Worm (Caenorhabditis elegans) whole organism, mixed stage, embryonic: ENCODE data around the gene Y17D7B.2.

Source experiments
- M03D4.4 ChIP-seq: sonication (generic microtip); optimal IDR thresholded peaks from 2 replicates; lab custom pipeline; 2017; ENCODE audit warnings: mild to moderate bottlenecking, missing genetic modification characterization, missing compliant biosample characterization
- bed-3 ChIP-seq: fragments of 200-800 bp; sonication (Bioruptor generic); optimal IDR thresholded peaks from 3 replicates; lab custom pipeline; 2018; ENCODE audit warnings: mild to moderate bottlenecking, missing genetic modification characterization, moderate library complexity, missing compliant biosample characterization
- blmp-1 ChIP-seq: fragments of 150-350 bp; optimal IDR thresholded peaks from 2 replicates; lab custom pipeline; 2014; ENCODE audit warnings: missing biosample characterization, missing genetic modification characterization
- ceh-39 ChIP-seq: fragments of 150-350 bp; optimal IDR thresholded peaks from 2 replicates; lab custom pipeline; 2014; ENCODE audit warnings: missing biosample characterization, missing genetic modification characterization
- ceh-83 ChIP-seq: fragments of 200-800 bp; sonication (Bioruptor generic); optimal IDR thresholded peaks from 2 replicates; lab custom pipeline; 2018; ENCODE audit warnings: mild to moderate bottlenecking, missing genetic modification characterization, missing compliant biosample characterization
- ces-1 ChIP-seq: fragments of 150-350 bp; optimal IDR thresholded peaks from 2 replicates; lab custom pipeline; 2014; ENCODE audit warnings: missing biosample characterization, missing genetic modification reagents, missing genetic modification characterization
- cnd-1 ChIP-seq: fragments of 200-800 bp; sonication (Bioruptor generic); optimal IDR thresholded peaks from 2 replicates; lab custom pipeline; 2018; ENCODE audit warnings: mild to moderate bottlenecking, missing genetic modification characterization, missing compliant biosample characterization
- drap-1 ChIP-seq: fragments of 200-800 bp; sonication (Bioruptor generic); optimal IDR thresholded peaks from 3 replicates; lab custom pipeline; 2018; ENCODE audit warnings: mild to moderate bottlenecking, missing genetic modification characterization, missing compliant biosample characterization
- flh-1 ChIP-seq: fragments of 200-800 bp; sonication (Bioruptor generic); optimal IDR thresholded peaks from 2 replicates; lab custom pipeline; 2018; ENCODE audit warnings: mild to moderate bottlenecking, missing genetic modification characterization, moderate library complexity, missing compliant biosample characterization
- ham-2 ChIP-seq: fragments of 200-800 bp; sonication (Bioruptor generic); optimal IDR thresholded peaks from 2 replicates; lab custom pipeline; 2018; ENCODE audit warnings: mild to moderate bottlenecking, missing genetic modification characterization, missing compliant biosample characterization
- hlh-1 ChIP-seq: fragments of 150-350 bp; optimal IDR thresholded peaks from 2 replicates; lab custom pipeline; 2014; ENCODE audit warnings: missing biosample characterization, missing genetic modification reagents, missing genetic modification characterization
- lin-13 ChIP-seq: fragments of 150-350 bp; optimal IDR thresholded peaks from 2 replicates; lab custom pipeline; 2014; ENCODE audit warnings: missing biosample characterization, missing genetic modification characterization
- lin-32 ChIP-seq: fragments of 200-800 bp; sonication (Bioruptor generic); optimal IDR thresholded peaks from 2 replicates; lab custom pipeline; 2018; ENCODE audit warnings: mild to moderate bottlenecking, missing genetic modification characterization, missing compliant biosample characterization
- lsy-2 ChIP-seq: fragments of 150-350 bp; optimal IDR thresholded peaks from 2 replicates; lab custom pipeline; 2014; ENCODE audit warnings: missing biosample characterization, missing genetic modification characterization
- mab-5 ChIP-seq: fragments of 150-350 bp; optimal IDR thresholded peaks from 2 replicates; lab custom pipeline; 2014; ENCODE audit warnings: missing biosample characterization, missing genetic modification characterization
- mep-1 ChIP-seq: fragments of 150-350 bp; optimal IDR thresholded peaks from 2 replicates; lab custom pipeline; 2017; ENCODE audit warnings: missing biosample characterization, missing genetic modification reagents, missing genetic modification characterization, inconsistent platforms
- mls-2 ChIP-seq: sonication (generic microtip); optimal IDR thresholded peaks from 2 replicates; lab custom pipeline; 2016; ENCODE audit warnings: mild to moderate bottlenecking, missing genetic modification characterization, moderate library complexity, missing compliant biosample characterization
- nhr-237 ChIP-seq: fragments of 150-350 bp; optimal IDR thresholded peaks from 2 replicates; lab custom pipeline; 2014; ENCODE audit warnings: missing biosample characterization, missing genetic modification characterization
- nhr-28 ChIP-seq: fragments of 150-350 bp; optimal IDR thresholded peaks from 2 replicates; lab custom pipeline; 2014; ENCODE audit warnings: missing biosample characterization, missing genetic modification characterization
- nhr-76 ChIP-seq: sonication (generic microtip); optimal IDR thresholded peaks from 2 replicates; lab custom pipeline; 2017; ENCODE audit warnings: missing biosample characterization, missing genetic modification characterization
- sem-2 ChIP-seq: fragments of 200-800 bp; sonication (Bioruptor generic); optimal IDR thresholded peaks from 2 replicates; lab custom pipeline; 2018; ENCODE audit warnings: mild to moderate bottlenecking, missing genetic modification characterization, missing compliant biosample characterization
- snpc-4 ChIP-seq: fragments of 150-350 bp; optimal IDR thresholded peaks from 2 replicates; lab custom pipeline; 2014; ENCODE audit warnings: missing biosample characterization, missing genetic modification characterization
- sptf-1 ChIP-seq: sonication (generic microtip); optimal IDR thresholded peaks from 2 replicates; lab custom pipeline; 2017; ENCODE audit warnings: mild to moderate bottlenecking, missing genetic modification characterization, moderate library complexity, missing compliant biosample characterization
- tbx-8 ChIP-seq: fragments of 200-800 bp; sonication (Bioruptor generic); optimal IDR thresholded peaks from 2 replicates; lab custom pipeline; 2018; ENCODE audit warnings: mild to moderate bottlenecking, missing genetic modification characterization, moderate library complexity, missing compliant biosample characterization
- unc-39 ChIP-seq: fragments of 150-350 bp; optimal IDR thresholded peaks from 2 replicates; lab custom pipeline; 2014; ENCODE audit warnings: missing biosample characterization, missing genetic modification characterization
- unc-62 ChIP-seq: fragments of 150-350 bp; optimal IDR thresholded peaks from 2 replicates; lab custom pipeline; 2014; ENCODE audit warnings: missing biosample characterization, missing genetic modification reagents, missing genetic modification characterization
- zip-8 ChIP-seq: fragments of 150-350 bp; optimal IDR thresholded peaks from 2 replicates; lab custom pipeline; 2014; ENCODE audit warnings: missing biosample characterization, missing genetic modification characterization

Gene Y17D7B.2

DNA sequence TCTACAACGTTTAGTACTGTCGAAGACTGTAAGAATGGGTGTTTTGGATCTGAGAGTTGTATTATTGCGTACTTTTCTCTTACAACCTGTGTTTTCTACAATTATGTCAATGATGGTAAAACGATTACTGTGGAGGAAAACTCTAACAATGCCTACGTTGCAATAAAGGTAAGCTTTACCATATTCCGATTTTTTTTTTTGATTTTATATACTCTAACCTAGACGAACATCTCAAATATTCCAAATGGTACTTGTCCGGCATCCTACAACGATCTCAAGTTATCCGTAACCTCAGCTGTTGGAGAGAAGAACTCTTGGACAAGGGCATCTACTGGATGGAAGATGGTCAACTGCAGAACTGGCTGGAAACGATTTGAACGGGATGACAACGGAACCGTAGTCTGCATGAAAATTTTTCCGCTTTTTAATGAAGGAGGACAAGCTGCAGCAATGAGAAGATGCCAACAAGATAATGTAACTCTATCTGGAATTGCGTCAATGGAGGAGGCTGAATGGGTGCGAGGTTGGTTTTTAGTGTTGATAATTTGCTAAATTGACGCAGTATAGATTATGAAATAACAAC lies 15.6 kb upstream of the Y17D7B.2 start:
- TF ChIP-seq lsy-2 (tag; lab: Kevin White, UChicago) (no peak), sptf-1 (tag; lab: Kevin White, UChicago) (no peak)
- TF ChIP-seq, all 35 proteins: peak for 0

DNA sequence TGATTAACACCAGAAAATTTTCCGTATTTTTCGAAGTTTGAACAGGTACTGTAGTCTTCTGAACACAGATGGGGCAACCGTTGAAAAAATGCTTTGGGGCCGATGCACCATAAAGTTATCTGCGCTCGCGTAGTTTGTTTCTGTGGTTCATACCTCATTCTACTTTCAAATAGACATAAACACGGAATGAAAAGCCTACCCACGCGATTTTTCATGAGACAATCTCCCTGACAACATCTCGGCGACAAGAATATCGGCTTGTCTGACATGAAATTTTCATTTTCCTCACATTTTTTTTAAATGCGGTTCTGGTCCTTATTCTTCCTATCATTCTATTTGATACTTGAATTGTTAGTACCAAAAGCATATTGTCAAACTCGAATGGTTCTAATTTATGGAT lies 14.8 kb upstream of the Y17D7B.2 start, which contains the start of gene clec-257:
TSS of gene clec-257 (plus strand) at position 301 of the 400 bp plus-strand sequence.
- no peak for TF ChIP-seq drap-1 (GFP tag; lab: Kevin White, UChicago)
- no peak for TF ChIP-seq mep-1 (tag; lab: Kevin White, UChicago)
- TF ChIP-seq tbx-8 (GFP tag; lab: Kevin White, UChicago), result no peak
- no peak for TF ChIP-seq lin-13 (tag; lab: Kevin White, UChicago)
- no peak for TF ChIP-seq sptf-1 (tag; lab: Kevin White, UChicago)
- TF ChIP-seq nhr-76 (tag; lab: Kevin White, UChicago), result no peak
- TF ChIP-seq, all 35 proteins: peak for 0

DNA sequence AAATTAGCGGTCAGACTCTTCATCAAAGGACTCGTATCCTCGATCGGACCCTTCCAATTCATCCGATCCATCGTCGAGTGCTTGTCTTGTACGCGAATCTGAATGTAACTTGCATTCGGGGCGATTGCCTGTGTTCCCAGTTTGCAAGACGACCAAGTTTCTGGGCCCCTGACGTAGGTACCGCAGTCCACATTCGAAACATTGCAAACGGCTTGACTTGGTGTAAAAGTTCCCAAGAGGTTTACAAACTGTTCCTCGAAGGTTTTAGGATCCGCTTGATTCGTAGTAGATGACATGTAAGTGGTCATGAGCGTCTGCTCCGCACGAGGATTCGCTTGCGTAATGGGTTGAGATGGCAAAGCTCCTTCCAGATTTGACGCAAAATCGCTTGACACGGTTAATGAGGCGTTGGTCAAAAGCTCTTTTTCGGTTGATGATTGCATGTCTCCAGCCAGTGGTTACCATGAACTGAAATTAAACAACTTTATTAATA lies 11.2 kb upstream of the Y17D7B.2 start, which contains the start of gene Y17D7B.4:
TSS of gene Y17D7B.4 (minus strand) at position 443 of the 493 bp plus-strand sequence.
- TF ChIP-seq unc-39, result no peak
- TF ChIP-seq ham-2, result no peak
- no peak for TF ChIP-seq nhr-28 (tag; lab: Kevin White, UChicago)
- TF ChIP-seq drap-1 (GFP tag; lab: Kevin White, UChicago), result no peak

DNA sequence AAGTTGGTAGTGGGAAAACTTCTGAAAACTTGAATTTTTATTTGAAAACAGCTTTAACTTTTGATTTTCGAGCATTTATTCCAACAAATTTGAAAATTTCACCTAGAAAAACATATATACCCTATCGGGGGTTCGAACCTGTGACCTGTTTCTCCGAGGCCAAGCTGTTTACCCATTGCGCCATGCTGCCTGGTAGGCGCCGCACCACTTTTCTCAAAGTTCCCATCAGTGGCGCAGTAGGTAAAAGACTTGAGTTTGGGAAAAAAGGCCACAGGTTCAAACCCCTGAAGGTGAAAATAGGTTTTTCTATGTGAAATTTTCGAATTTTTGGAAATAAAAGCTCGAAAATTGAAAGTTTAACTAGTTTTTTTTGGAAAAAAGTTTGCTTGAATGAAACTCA lies 6.9 kb upstream of the Y17D7B.2 start:
- TF ChIP-seq sptf-1 (tag; lab: Kevin White, UChicago) (no peak), ceh-39 (no peak), zip-8 (no peak), unc-62 (no peak), mep-1 (tag; lab: Kevin White, UChicago) (no peak), blmp-1 (tag; lab: Kevin White, UChicago) (no peak), bed-3 (GFP tag; lab: Kevin White, UChicago) (no peak), tbx-8 (GFP tag; lab: Kevin White, UChicago) (no peak), cnd-1 (tag; lab: Kevin White, UChicago) (no peak), ceh-83 (GFP tag; lab: Kevin White, UChicago) (no peak), flh-1 (GFP tag; lab: Kevin White, UChicago) (no peak), sem-2 (GFP tag; lab: Kevin White, UChicago) (no peak)

DNA sequence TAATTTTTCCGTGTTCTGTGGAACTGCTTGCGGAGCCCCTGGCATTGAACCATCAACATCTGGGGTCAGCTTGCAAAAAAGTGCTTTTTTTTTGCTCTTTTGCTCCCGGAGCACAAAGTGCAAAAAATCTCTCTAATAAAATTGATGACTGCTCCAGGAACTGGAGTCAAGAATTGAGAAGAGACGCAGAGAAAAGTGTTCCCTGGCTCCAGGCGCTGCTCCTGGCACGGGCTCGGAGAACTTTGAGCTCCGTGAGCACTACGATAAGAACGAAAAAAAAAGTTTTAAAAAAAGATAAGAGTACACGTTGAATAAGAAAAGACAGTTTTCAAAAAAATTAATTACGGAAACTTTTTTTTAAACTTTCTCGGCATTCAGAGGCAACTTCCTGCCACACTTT lies 4.8 kb upstream of the Y17D7B.2 start:
- TF ChIP-seq lin-32 (GFP tag; lab: Kevin White, UChicago) (no peak), nhr-76 (tag; lab: Kevin White, UChicago) (no peak)

DNA sequence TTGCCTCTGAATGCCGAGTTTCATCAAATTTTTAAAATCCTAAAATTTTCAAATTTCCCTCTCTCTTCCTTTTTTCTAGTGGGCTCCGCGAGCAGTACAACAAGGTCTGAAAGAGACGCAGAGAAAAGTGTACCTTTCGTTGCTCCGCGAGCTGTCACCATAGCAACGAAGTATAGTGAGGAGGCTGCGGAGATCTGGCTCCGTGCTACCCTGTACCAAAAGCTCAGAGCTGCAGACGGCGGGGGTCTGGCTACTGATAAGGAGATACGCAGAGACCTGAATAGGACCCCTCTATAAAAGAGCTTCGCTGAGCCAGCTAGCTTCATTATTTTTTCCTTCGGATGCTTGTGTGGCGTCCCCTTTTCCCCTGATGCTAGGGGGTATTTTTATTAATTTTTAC lies 4.1 kb upstream of the Y17D7B.2 start, which contains the start of gene Y17D7B.10:
TSS of gene Y17D7B.10 (plus strand) at position 243 of the 400 bp plus-strand sequence.
- TF ChIP-seq hlh-1 (tag; lab: Kevin White, UChicago) (no peak), blmp-1 (tag; lab: Kevin White, UChicago) (no peak), ceh-83 (GFP tag; lab: Kevin White, UChicago) (no peak), tbx-8 (GFP tag; lab: Kevin White, UChicago) (no peak)

DNA sequence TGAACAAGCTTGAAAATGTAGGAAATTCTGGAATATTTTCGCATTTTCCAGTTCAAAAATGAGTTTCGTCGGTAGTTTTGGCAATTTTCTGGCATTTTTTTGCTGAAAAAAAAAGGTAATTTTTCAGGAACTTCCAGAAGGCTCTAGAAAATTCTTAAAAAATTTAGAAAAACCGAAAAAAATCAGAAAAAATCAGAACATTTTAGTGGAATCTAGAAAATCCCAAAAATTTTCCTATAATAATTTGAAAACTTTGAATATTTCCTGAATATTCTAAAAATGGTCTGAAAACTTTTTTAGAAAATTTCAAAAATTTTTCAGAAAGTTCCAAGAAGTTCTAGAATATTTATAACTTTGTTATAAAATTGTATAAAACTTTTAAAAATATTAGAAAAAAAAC lies 845 bp upstream of the Y17D7B.2 start, which contains the start of gene Y17D7B.3:
TSS of gene Y17D7B.3 (minus strand) at position 101 of the 400 bp plus-strand sequence.
- TF ChIP-seq sptf-1 (tag; lab: Kevin White, UChicago) (no peak), tbx-8 (GFP tag; lab: Kevin White, UChicago) (no peak), mls-2 (tag; lab: Kevin White, UChicago) (no peak), ham-2 (no peak), ces-1 (no peak), M03D4.4 (tag; lab: Kevin White, UChicago) (no peak), mep-1 (tag; lab: Kevin White, UChicago) (no peak), snpc-4 (no peak), mab-5 (no peak), drap-1 (GFP tag; lab: Kevin White, UChicago) (no peak), sem-2 (GFP tag; lab: Kevin White, UChicago) (no peak), nhr-237 (tag; lab: Kevin White, UChicago) (no peak)
